Worm (Caenorhabditis elegans) whole organism, L2 larva: Measurements from ENCODE around the gene ckb-1.

Experiments used
- C34F6.9 ChIP-seq: fragments of 150-350 bp; optimal IDR thresholded peaks from 2 replicates; lab custom pipeline; 2014; ENCODE audit warnings: missing biosample characterization, missing genetic modification characterization
- R02D3.7 ChIP-seq: fragments of 150-350 bp; optimal IDR thresholded peaks from 2 replicates; lab custom pipeline; 2014; ENCODE audit warnings: missing biosample characterization, missing genetic modification characterization
- Y55F3AM.14 ChIP-seq: fragments of 200-800 bp; sonication (Bioruptor generic); optimal IDR thresholded peaks from 2 replicates; lab custom pipeline; 2018; ENCODE audit warnings: mild to moderate bottlenecking, missing genetic modification characterization, missing compliant biosample characterization
- alr-1 ChIP-seq: fragments of 150-350 bp; optimal IDR thresholded peaks from 2 replicates; lab custom pipeline; 2014; ENCODE audit warnings: missing biosample characterization, missing genetic modification characterization
- aly-2 ChIP-seq: fragments of 150-350 bp; optimal IDR thresholded peaks from 2 replicates; lab custom pipeline; 2014; ENCODE audit warnings: missing biosample characterization, missing genetic modification characterization
- ama-1 ChIP-seq: fragments of 150-350 bp; optimal IDR thresholded peaks from 2 replicates; lab custom pipeline; 2018; ENCODE audit warnings: inconsistent platforms
- blmp-1 ChIP-seq: sonication (generic microtip); optimal IDR thresholded peaks from 2 replicates; lab custom pipeline; 2017; ENCODE audit warnings: missing genetic modification characterization, mild to moderate bottlenecking, missing compliant biosample characterization, antibody characterized with exemption, moderate library complexity; ENCODE audit not compliant: insufficient read depth
- ceh-16 ChIP-seq: fragments of 150-350 bp; optimal IDR thresholded peaks from 2 replicates; lab custom pipeline; 2014; ENCODE audit warnings: missing biosample characterization, missing genetic modification characterization
- ceh-82 ChIP-seq: fragments of 150-350 bp; optimal IDR thresholded peaks from 2 replicates; lab custom pipeline; 2014; ENCODE audit warnings: missing biosample characterization, missing genetic modification characterization
- crh-2 ChIP-seq: sonication (generic microtip); optimal IDR thresholded peaks from 2 replicates; lab custom pipeline; 2017; ENCODE audit warnings: missing biosample characterization, missing genetic modification characterization
- egl-27 ChIP-seq: sonication (generic microtip); optimal IDR thresholded peaks from 3 replicates; lab custom pipeline; 2017; ENCODE audit warnings: missing biosample characterization, missing genetic modification reagents, missing genetic modification characterization
- elt-1 ChIP-seq: fragments of 150-350 bp; optimal IDR thresholded peaks from 2 replicates; lab custom pipeline; 2014; ENCODE audit warnings: missing biosample characterization, missing genetic modification characterization
- elt-3 ChIP-seq: sonication (generic microtip); optimal IDR thresholded peaks from 2 replicates; lab custom pipeline; 2017; ENCODE audit warnings: missing biosample characterization, missing genetic modification characterization
- fos-1 ChIP-seq: fragments of 150-350 bp; optimal IDR thresholded peaks from 2 replicates; lab custom pipeline; 2014; ENCODE audit warnings: missing biosample characterization, missing genetic modification characterization
- gmeb-1 ChIP-seq: fragments of 150-350 bp; optimal IDR thresholded peaks from 2 replicates; lab custom pipeline; 2014; ENCODE audit warnings: missing biosample characterization, missing genetic modification characterization
- lin-11 ChIP-seq: fragments of 150-350 bp; sonication (generic microtip); optimal IDR thresholded peaks from 2 replicates; lab custom pipeline; 2014; ENCODE audit warnings: missing biosample characterization, missing genetic modification characterization, inconsistent platforms, mixed read lengths
- lin-13 ChIP-seq: fragments of 150-350 bp; optimal IDR thresholded peaks from 2 replicates; lab custom pipeline; 2014; ENCODE audit warnings: missing biosample characterization, missing genetic modification reagents, missing genetic modification characterization
- lsy-2 ChIP-seq, 2 experiments: fragments of 150-350 bp in 1 of 2; sonication (generic microtip) in 1 of 2; optimal IDR thresholded peaks; 2 replicates each; lab custom pipeline; 2014 to 2017; ENCODE audit warnings: missing biosample characterization in 2 of 2, missing genetic modification characterization in 2 of 2
- mab-5 ChIP-seq: fragments of 150-350 bp; optimal IDR thresholded peaks from 2 replicates; lab custom pipeline; 2014; ENCODE audit warnings: missing biosample characterization, missing genetic modification characterization
- mbf-1 ChIP-seq: sonication (generic microtip); optimal IDR thresholded peaks from 2 replicates; lab custom pipeline; 2017; ENCODE audit warnings: missing biosample characterization, missing genetic modification characterization
- nhr-10 ChIP-seq: sonication (generic microtip); optimal IDR thresholded peaks from 2 replicates; lab custom pipeline; 2017; ENCODE audit warnings: missing biosample characterization, missing genetic modification characterization
- nhr-11 ChIP-seq: fragments of 150-350 bp; optimal IDR thresholded peaks from 2 replicates; lab custom pipeline; 2014; ENCODE audit warnings: missing biosample characterization, missing genetic modification characterization
- nhr-12 ChIP-seq: fragments of 150-350 bp; optimal IDR thresholded peaks from 2 replicates; lab custom pipeline; 2014; ENCODE audit warnings: missing biosample characterization, missing genetic modification characterization
- nhr-129 ChIP-seq: fragments of 150-350 bp; optimal IDR thresholded peaks from 2 replicates; lab custom pipeline; 2014; ENCODE audit warnings: missing biosample characterization, missing genetic modification characterization
- nhr-21 ChIP-seq: fragments of 150-350 bp; optimal IDR thresholded peaks from 2 replicates; lab custom pipeline; 2014; ENCODE audit warnings: missing biosample characterization, missing genetic modification characterization
- nhr-237 ChIP-seq: fragments of 150-350 bp; optimal IDR thresholded peaks from 2 replicates; lab custom pipeline; 2014; ENCODE audit warnings: missing biosample characterization, missing genetic modification characterization
- nhr-25 ChIP-seq: fragments of 150-350 bp; sonication (generic microtip); optimal IDR thresholded peaks from 3 replicates; lab custom pipeline; 2014; ENCODE audit warnings: missing biosample characterization, missing genetic modification characterization
- peb-1 ChIP-seq: fragments of 150-350 bp; optimal IDR thresholded peaks from 2 replicates; lab custom pipeline; 2014; ENCODE audit warnings: missing biosample characterization, missing genetic modification characterization
- sem-4 ChIP-seq: fragments of 150-350 bp; optimal IDR thresholded peaks from 2 replicates; lab custom pipeline; 2014; ENCODE audit warnings: missing biosample characterization, missing genetic modification reagents, missing genetic modification characterization
- skn-1 ChIP-seq: sonication (generic microtip); optimal IDR thresholded peaks from 2 replicates; lab custom pipeline; 2017; ENCODE audit warnings: missing biosample characterization, missing genetic modification characterization
- sma-3 ChIP-seq: sonication (generic microtip); optimal IDR thresholded peaks from 2 replicates; lab custom pipeline; 2016; ENCODE audit warnings: missing genetic modification reagents, missing genetic modification characterization, missing compliant biosample characterization
- snpc-4 ChIP-seq: fragments of 150-350 bp; optimal IDR thresholded peaks from 2 replicates; lab custom pipeline; 2014; ENCODE audit warnings: missing biosample characterization, missing genetic modification characterization
- unc-39 ChIP-seq: fragments of 150-350 bp; optimal IDR thresholded peaks from 2 replicates; lab custom pipeline; 2014; ENCODE audit warnings: missing biosample characterization, missing genetic modification characterization
- unc-55 ChIP-seq: fragments of 150-350 bp; sonication (generic microtip); optimal IDR thresholded peaks from 3 replicates; lab custom pipeline; 2014; ENCODE audit warnings: missing biosample characterization, missing genetic modification reagents, missing genetic modification characterization
- unc-62 ChIP-seq: fragments of 150-350 bp; optimal IDR thresholded peaks from 2 replicates; lab custom pipeline; 2014; ENCODE audit warnings: missing biosample characterization, missing genetic modification reagents, missing genetic modification characterization
- zag-1 ChIP-seq: fragments of 150-350 bp; optimal IDR thresholded peaks from 2 replicates; lab custom pipeline; 2014; ENCODE audit warnings: missing biosample characterization, missing genetic modification characterization
- ztf-11 ChIP-seq: sonication (generic microtip); optimal IDR thresholded peaks from 2 replicates; lab custom pipeline; 2017; ENCODE audit warnings: missing biosample characterization, missing genetic modification characterization
- ztf-4 ChIP-seq: fragments of 150-350 bp; optimal IDR thresholded peaks from 2 replicates; lab custom pipeline; 2014; ENCODE audit warnings: missing biosample characterization, missing genetic modification characterization

The ckb-1 gene

DNA sequence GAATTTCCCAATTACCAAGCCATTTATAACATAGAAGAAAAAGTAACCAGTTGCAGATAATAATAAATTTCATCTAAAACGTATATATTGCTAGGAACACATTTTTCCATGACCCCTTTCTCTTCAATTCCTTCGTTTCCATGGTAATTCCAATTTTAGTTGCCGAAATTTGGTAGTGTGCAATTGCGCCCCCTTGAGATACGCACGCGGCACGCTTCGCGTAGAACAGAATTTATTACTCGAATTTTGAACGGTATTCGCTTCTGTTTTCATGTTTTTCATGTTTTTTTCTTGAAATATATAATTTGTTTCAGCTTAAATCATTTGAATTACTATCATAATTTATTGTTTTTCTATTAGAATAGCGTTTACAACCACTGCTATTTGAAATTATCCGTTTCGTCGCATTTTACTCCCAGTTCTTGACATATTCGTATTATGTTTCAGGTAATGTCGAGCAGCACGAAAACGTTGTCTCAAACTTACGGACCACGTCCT is 39.3 kb downstream of the ckb-1 start, which contains the start of the genes R07E5.17 and snfc-5:
Gene R07E5.17, minus strand, starts transcription at position 98 of the 498 bp plus-strand sequence.
Gene snfc-5, plus strand, starts transcription at position 448 of the 498 bp plus-strand sequence.
- TF ChIP-seq nhr-129 (tag; lab: Kevin White, UChicago) (peak; percentile 42), ceh-82 (tag; lab: Kevin White, UChicago) (no peak), snpc-4 (peak; percentile 33), unc-55 (peak; percentile 56), lin-13 (no peak), peb-1 (tag; lab: Kevin White, UChicago) (no peak), unc-39 (tag; lab: Kevin White, UChicago) (no peak), mbf-1 (no peak), nhr-25 (tag; lab: Kevin White, UChicago) (peak; percentile 13), fos-1 (tag; lab: Kevin White, UChicago) (peak; percentile 0), C34F6.9 (tag; lab: Kevin White, UChicago) (peak; percentile 62), ztf-4 (tag; lab: Kevin White, UChicago) (no peak), zag-1 (no peak), nhr-21 (tag; lab: Kevin White, UChicago) (no peak), blmp-1 (no peak), nhr-11 (tag; lab: Kevin White, UChicago) (no peak)

ce11 chrIII:4405986-4406385 is 40.9 kb downstream of the ckb-1 start, which contains the start of gene rnp-4:
Gene rnp-4, plus strand, starts transcription at chrIII:4406286.
- TF ChIP-seq snpc-4 (no peak), elt-1 (no peak), unc-39 (tag; lab: Kevin White, UChicago) (no peak), fos-1 (tag; lab: Kevin White, UChicago) (no peak), nhr-21 (tag; lab: Kevin White, UChicago) (no peak), elt-3 (tag; lab: Kevin White, UChicago) (no peak), lsy-2 (tag; optimal IDR thresholded peaks at IDR 0.05; lab: Kevin White, UChicago) (no peak), aly-2 (tag; lab: Kevin White, UChicago) (no peak), unc-55 (no peak), mbf-1 (no peak), gmeb-1 (tag; lab: Kevin White, UChicago) (no peak), lin-11 (tag; lab: Kevin White, UChicago) (no peak), crh-2 (no peak), nhr-11 (tag; lab: Kevin White, UChicago) (no peak), alr-1 (no peak), nhr-237 (tag; lab: Kevin White, UChicago) (no peak), sma-3 (no peak), sem-4 (no peak), nhr-12 (no peak)
- TF ChIP-seq, all 48 proteins: peak for 0

DNA sequence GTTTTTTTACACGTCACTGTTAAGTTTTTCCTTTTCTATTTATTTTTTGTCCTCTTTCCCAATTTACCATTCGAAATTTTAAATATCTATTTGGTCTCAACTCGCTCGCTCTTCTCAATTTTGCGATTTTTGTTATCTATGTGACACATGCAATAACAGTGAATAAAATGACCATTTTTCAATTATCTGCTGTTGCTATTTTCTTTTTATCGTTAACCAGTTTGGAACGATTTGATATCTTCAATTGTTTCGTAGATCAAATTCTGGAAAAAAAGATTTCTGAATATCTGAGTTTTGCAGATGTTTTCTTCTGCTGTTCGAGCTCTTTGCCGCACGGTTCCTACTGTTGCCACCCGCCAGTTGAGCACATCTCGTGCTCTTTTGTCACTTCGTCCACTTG is 42.1 kb downstream of the ckb-1 start, which contains the start of gene prdx-3:
Gene prdx-3, plus strand, starts transcription at position 301 of the 400 bp plus-strand sequence.
- TF ChIP-seq sem-4 (no peak), nhr-25 (tag; lab: Kevin White, UChicago) (no peak), elt-1 (no peak), nhr-11 (tag; lab: Kevin White, UChicago) (no peak), skn-1 (tag; lab: Kevin White, UChicago) (no peak), Y55F3AM.14 (GFP tag; lab: Kevin White, UChicago) (no peak), gmeb-1 (tag; lab: Kevin White, UChicago) (no peak), blmp-1 (no peak), ztf-11 (tag; lab: Kevin White, UChicago) (no peak), crh-2 (no peak), unc-39 (tag; lab: Kevin White, UChicago) (no peak), nhr-21 (tag; lab: Kevin White, UChicago) (no peak), ztf-4 (tag; lab: Kevin White, UChicago) (no peak), ceh-82 (tag; lab: Kevin White, UChicago) (no peak), nhr-10 (no peak)

DNA sequence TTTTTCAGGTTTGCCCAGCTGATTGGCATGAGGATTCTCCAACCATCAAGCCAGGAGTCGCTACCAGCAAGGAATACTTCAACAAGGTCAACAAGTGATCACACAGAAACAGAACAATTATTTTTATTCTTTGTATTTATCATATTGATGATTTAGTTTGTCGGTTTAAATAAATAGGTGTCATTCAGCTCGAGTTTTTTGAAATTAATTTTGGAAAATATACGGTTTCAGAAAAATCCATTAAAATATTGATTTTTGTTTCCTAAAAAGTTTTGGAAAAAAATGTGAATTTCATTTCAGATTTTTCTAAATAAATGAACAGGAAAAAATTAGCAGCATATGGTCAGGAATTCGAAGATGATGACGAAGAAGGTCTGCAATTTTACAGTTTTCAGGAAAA is 43.2 kb downstream of the ckb-1 start, which contains the start of gene gpch-1:
Gene gpch-1, plus strand, starts transcription at position 301 of the 400 bp plus-strand sequence.
- TF ChIP-seq elt-1 (no peak), ama-1 (no peak), ceh-82 (tag; lab: Kevin White, UChicago) (no peak), snpc-4 (no peak), egl-27 (no peak), lin-11 (tag; lab: Kevin White, UChicago) (no peak), nhr-237 (tag; lab: Kevin White, UChicago) (no peak), R02D3.7 (tag; lab: Kevin White, UChicago) (no peak), sma-3 (no peak), nhr-10 (no peak), unc-39 (tag; lab: Kevin White, UChicago) (no peak), ztf-4 (tag; lab: Kevin White, UChicago) (no peak), unc-62 (GFP tag; lab: Kevin White, UChicago) (no peak), ceh-16 (no peak), nhr-21 (tag; lab: Kevin White, UChicago) (no peak), unc-55 (no peak), nhr-25 (tag; lab: Kevin White, UChicago) (no peak), mbf-1 (no peak), nhr-12 (no peak), mab-5 (no peak)
